Fruit fly (Drosophila melanogaster) whole organism, adult: ENCODE data around the gene Pgant4.
A peak's percentile ranks its signal among the peaks of the same experiment; 100 is the strongest.

Experiments
- CG11617 ChIP-seq: fragments of 200-800 bp; sonication (Bioruptor generic); optimal IDR thresholded peaks from 2 replicates; lab custom pipeline; 2017; ENCODE audit warnings: mild to moderate bottlenecking, missing biosample characterization, missing genetic modification reagents, missing genetic modification characterization
- CG12768 ChIP-seq: fragments of 200-800 bp; sonication (Bioruptor generic); optimal IDR thresholded peaks from 2 replicates; lab custom pipeline; 2017; ENCODE audit warnings: missing biosample characterization, missing genetic modification characterization, mild to moderate bottlenecking, moderate library complexity, missing genetic modification reagents
- CG14711 ChIP-seq: fragments of 200-800 bp; sonication (Bioruptor generic); optimal IDR thresholded peaks from 2 replicates; lab custom pipeline; 2018; ENCODE audit warnings: missing biosample characterization, mild to moderate bottlenecking, missing genetic modification characterization, moderate library complexity
- CG1620 ChIP-seq: fragments of 200-800 bp; sonication (Bioruptor generic); optimal IDR thresholded peaks from 2 replicates; lab custom pipeline; 2016; ENCODE audit warnings: missing biosample characterization, missing genetic modification characterization
- CG33017 ChIP-seq: fragments of 200-800 bp; sonication (Bioruptor generic); optimal IDR thresholded peaks from 2 replicates; lab custom pipeline; 2018; ENCODE audit warnings: missing biosample characterization, mild to moderate bottlenecking, missing genetic modification characterization, moderate library complexity
- CG5204 ChIP-seq: fragments of 200-800 bp; sonication (Bioruptor generic); optimal IDR thresholded peaks from 2 replicates; lab custom pipeline; 2016; ENCODE audit warnings: missing biosample characterization, missing genetic modification characterization
- CG7045 ChIP-seq: fragments of 200-800 bp; sonication (Bioruptor generic); optimal IDR thresholded peaks from 2 replicates; lab custom pipeline; 2017; ENCODE audit warnings: missing biosample characterization, mild to moderate bottlenecking, missing genetic modification characterization
- CG7101 ChIP-seq: fragments of 200-800 bp; sonication (Bioruptor generic); optimal IDR thresholded peaks from 2 replicates; lab custom pipeline; 2018; ENCODE audit warnings: missing biosample characterization, mild to moderate bottlenecking, missing genetic modification characterization, moderate library complexity
- Clk ChIP-seq: fragments of 200-800 bp; sonication (Bioruptor generic); optimal IDR thresholded peaks from 2 replicates; lab custom pipeline; 2017; ENCODE audit warnings: missing biosample characterization, missing genetic modification characterization
- Crg-1 ChIP-seq: fragments of 200-800 bp; sonication (Bioruptor generic); optimal IDR thresholded peaks from 2 replicates; lab custom pipeline; 2016; ENCODE audit warnings: missing biosample characterization, missing genetic modification characterization
- Hr96 ChIP-seq: fragments of 200-800 bp; sonication (Bioruptor generic); optimal IDR thresholded peaks from 2 replicates; lab custom pipeline; 2016; ENCODE audit warnings: missing biosample characterization, missing genetic modification characterization
- Mnt ChIP-seq: fragments of 200-800 bp; sonication (Bioruptor generic); optimal IDR thresholded peaks from 2 replicates; lab custom pipeline; 2016; ENCODE audit warnings: missing biosample characterization, mild to moderate bottlenecking, missing genetic modification characterization
- bab1 ChIP-seq: fragments of 200-800 bp; sonication (Bioruptor generic); optimal IDR thresholded peaks from 3 replicates; lab custom pipeline; 2019; ENCODE audit warnings: missing biosample characterization, mild to moderate bottlenecking, missing genetic modification characterization, moderate library complexity
- cic ChIP-seq: fragments of 200-800 bp; sonication (Bioruptor generic); optimal IDR thresholded peaks from 2 replicates; lab custom pipeline; 2017; ENCODE audit warnings: missing biosample characterization, mild to moderate bottlenecking, missing genetic modification characterization, moderate library complexity
- cnc ChIP-seq, 2 experiments: fragments of >200 bp; optimal IDR thresholded peaks; 2 replicates each; lab custom pipeline; 2017
- kay ChIP-seq: fragments of 200-800 bp; sonication (Bioruptor generic); peaks from one replicate; lab custom pipeline; 2016; ENCODE audit warnings: missing biosample characterization, missing genetic modification characterization, borderline replicate concordance
- ovo ChIP-seq: fragments of 200-800 bp; sonication (Bioruptor generic); optimal IDR thresholded peaks from 2 replicates; lab custom pipeline; 2016; ENCODE audit warnings: missing biosample characterization, missing genetic modification characterization
- pad ChIP-seq: fragments of 200-800 bp; sonication (Bioruptor generic); optimal IDR thresholded peaks from 3 replicates; lab custom pipeline; 2017; ENCODE audit warnings: missing biosample characterization, missing genetic modification characterization, mild to moderate bottlenecking, moderate library complexity, missing genetic modification reagents
- tj ChIP-seq: fragments of 200-800 bp; sonication (Bioruptor generic); optimal IDR thresholded peaks from 3 replicates; lab custom pipeline; 2017; ENCODE audit warnings: missing biosample characterization, mild to moderate bottlenecking, missing genetic modification characterization, moderate library complexity
- toe ChIP-seq: fragments of 200-800 bp; sonication (Bioruptor generic); optimal IDR thresholded peaks from 2 replicates; lab custom pipeline; 2016; ENCODE audit warnings: missing biosample characterization, missing genetic modification characterization

The Pgant4 gene

DNA sequence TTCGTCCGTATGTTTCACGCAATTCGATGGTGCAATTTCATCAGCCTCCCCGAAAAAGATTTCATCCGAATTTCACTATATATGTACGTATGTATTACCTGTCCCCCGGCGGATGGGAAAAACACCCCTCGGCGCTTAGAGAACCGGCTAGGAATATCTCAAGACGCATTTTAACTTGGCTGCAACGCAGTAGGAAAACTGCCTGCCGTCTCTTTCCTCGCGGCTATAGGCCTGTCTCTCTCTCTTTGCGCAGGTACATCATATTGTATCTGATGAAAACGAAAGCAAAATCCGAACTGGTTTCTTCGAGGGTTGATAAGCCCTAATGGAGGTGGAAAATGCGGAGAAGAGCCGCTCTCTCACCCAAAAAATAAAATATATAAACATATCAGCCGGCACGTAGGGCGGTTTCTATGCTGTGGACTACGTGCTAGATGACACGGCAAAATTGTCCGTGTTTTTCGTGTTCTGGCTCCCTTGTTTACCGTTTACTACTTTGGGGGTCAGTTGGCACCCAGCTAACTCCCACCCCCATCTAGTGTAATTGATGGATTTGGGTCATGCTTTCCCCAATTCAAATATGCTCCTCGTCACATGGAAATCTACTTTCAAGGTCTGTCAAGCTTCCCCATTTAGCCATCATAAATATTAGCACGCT is 4.1 kb downstream of the Pgant4 start:
- peak; percentile 64 to 78 for TF ChIP-seq cnc (optimal IDR thresholded peaks at IDR 0.05; lab: Kevin White, UChicago)
- TF ChIP-seq ovo (GFP tag; lab: Kevin White, UChicago) = no peak
- peak; percentile 19 for TF ChIP-seq Mnt (GFP tag; lab: Kevin White, UChicago)
- no peak for TF ChIP-seq CG33017 (tag; lab: Kevin White, UChicago)
- TF ChIP-seq pad = no peak
- no peak for TF ChIP-seq toe

DNA sequence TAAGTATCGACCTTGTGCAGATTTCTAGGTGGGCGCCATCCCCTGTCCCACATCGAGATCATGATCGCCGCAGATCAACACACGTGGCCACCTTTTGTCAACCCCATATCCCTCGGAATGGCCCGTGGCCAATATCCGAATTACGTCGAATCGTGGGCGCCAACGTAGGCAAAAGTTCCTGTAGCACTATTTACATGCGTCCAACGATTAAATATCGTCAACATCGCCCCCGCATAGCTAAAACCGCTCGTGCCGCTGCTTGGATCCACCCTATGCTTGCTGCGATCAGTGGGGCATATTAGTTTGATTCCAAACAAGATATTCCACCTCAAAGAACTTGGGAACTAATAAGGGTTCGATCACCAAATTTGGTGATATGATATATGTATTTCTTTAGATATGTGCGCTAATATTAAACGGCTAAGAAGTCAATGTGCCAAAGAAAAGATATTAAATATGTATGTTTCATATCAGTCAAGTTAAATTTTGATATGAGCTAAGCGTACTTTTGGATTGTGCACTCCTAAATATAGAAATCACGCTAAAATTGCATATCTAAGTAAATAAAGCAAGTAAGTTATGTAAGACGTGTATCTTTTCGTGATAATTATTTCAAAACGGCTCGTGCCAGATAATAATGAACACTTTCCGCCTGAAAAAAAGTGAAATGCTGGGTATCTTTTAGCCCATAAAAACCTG is 4.8 kb downstream of the Pgant4 start:
- TF ChIP-seq CG5204 (GFP tag; lab: Kevin White, UChicago) (peak; percentile 66), CG11617 (GFP tag; lab: Kevin White, UChicago) (peak; percentile 24), cic (GFP tag; lab: Kevin White, UChicago) (no peak), CG7045 (GFP tag; lab: Kevin White, UChicago) (peak; percentile 52), CG7101 (tag; lab: Kevin White, UChicago) (no peak), tj (GFP tag; lab: Kevin White, UChicago) (no peak), CG14711 (no peak), bab1 (GFP tag; lab: Kevin White, UChicago) (peak; percentile 7), toe (no peak), Clk (GFP tag; lab: Kevin White, UChicago) (no peak), Mnt (GFP tag; lab: Kevin White, UChicago) (no peak), CG12768 (GFP tag; lab: Kevin White, UChicago) (no peak), ovo (GFP tag; lab: Kevin White, UChicago) (no peak), Crg-1 (GFP tag; lab: Kevin White, UChicago) (no peak), Hr96 (peak; percentile 28), CG1620 (GFP tag; lab: Kevin White, UChicago) (no peak), CG33017 (tag; lab: Kevin White, UChicago) (no peak), pad (no peak), cnc (optimal IDR thresholded peaks at IDR 0.05; lab: Kevin White, UChicago) (peak in 1 of 2 experiments; percentile 8), kay (GFP tag; lab: Kevin White, UChicago) (no peak)

DNA sequence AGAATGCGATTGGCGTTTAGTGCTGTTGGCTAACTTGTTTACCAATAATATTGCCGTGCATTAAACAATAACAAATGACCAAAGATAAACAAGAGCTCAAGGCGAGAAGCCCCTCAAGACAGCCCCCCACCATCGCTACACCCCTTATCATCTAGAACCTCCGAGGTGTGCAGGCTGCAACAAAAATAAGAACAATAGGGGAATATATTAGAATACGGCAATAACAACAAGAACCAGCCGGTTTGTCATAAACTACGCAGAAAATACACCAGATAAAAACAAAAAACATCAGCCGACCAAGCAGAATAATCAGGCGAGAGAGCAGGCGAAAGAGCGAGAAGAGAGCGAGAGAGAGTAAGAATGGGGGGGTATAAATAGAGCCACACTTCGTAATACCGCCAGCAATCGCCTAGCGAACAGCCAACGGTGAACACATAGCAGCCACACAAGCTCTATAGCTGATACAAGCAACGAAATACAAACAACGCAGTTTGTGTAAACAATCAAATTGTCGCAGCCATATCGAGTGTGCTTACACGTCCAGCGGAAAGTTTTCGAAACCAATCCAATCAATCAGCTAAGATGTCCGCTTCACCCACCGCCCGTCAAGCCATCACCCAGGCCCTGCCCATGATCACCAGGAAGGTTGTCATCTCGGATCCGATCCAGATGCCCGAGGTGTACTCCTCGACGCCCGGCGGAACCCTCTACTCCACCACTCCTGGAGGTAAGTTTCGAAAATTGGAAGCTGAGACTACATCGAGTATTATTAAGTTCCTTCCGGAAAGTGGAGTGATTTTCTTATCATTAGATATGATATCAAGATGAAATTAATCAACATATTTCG is 5.9 kb downstream of the Pgant4 start, which contains the start of gene Thor:
Gene Thor (plus strand): TSS at position 401 of the 847 bp plus-strand sequence.
- peak; percentile 65 for TF ChIP-seq CG1620 (GFP tag; lab: Kevin White, UChicago)
- TF ChIP-seq CG5204 (GFP tag; lab: Kevin White, UChicago) = peak; percentile 59
- peak; percentile 68 for TF ChIP-seq CG7101 (tag; lab: Kevin White, UChicago)
- TF ChIP-seq tj (GFP tag; lab: Kevin White, UChicago) = peak; percentile 83
- TF ChIP-seq toe = peak; percentile 57
- TF ChIP-seq cic (GFP tag; lab: Kevin White, UChicago) = peak; percentile 96
- peak; percentile 37 for TF ChIP-seq CG14711
- peak; percentile 99 for TF ChIP-seq kay (GFP tag; lab: Kevin White, UChicago)
- TF ChIP-seq ovo (GFP tag; lab: Kevin White, UChicago) = peak; percentile 82
- TF ChIP-seq CG33017 (tag; lab: Kevin White, UChicago) = peak; percentile 84
- TF ChIP-seq bab1 (GFP tag; lab: Kevin White, UChicago) = peak; percentile 73
- TF ChIP-seq Hr96 = peak; percentile 82
- TF ChIP-seq Crg-1 (GFP tag; lab: Kevin White, UChicago) = peak; percentile 83
- TF ChIP-seq cnc (optimal IDR thresholded peaks at IDR 0.05; lab: Kevin White, UChicago) = peak in 1 of 2 experiments; percentile 55
- TF ChIP-seq Clk (GFP tag; lab: Kevin White, UChicago) = peak; percentile 79
- peak; percentile 87 for TF ChIP-seq CG12768 (GFP tag; lab: Kevin White, UChicago)
- peak; percentile 87 for TF ChIP-seq pad
- peak; percentile 87 for TF ChIP-seq Mnt (GFP tag; lab: Kevin White, UChicago)
- peak; percentile 81 for TF ChIP-seq CG7045 (GFP tag; lab: Kevin White, UChicago)
- peak; percentile 75 for TF ChIP-seq CG11617 (GFP tag; lab: Kevin White, UChicago)

DNA sequence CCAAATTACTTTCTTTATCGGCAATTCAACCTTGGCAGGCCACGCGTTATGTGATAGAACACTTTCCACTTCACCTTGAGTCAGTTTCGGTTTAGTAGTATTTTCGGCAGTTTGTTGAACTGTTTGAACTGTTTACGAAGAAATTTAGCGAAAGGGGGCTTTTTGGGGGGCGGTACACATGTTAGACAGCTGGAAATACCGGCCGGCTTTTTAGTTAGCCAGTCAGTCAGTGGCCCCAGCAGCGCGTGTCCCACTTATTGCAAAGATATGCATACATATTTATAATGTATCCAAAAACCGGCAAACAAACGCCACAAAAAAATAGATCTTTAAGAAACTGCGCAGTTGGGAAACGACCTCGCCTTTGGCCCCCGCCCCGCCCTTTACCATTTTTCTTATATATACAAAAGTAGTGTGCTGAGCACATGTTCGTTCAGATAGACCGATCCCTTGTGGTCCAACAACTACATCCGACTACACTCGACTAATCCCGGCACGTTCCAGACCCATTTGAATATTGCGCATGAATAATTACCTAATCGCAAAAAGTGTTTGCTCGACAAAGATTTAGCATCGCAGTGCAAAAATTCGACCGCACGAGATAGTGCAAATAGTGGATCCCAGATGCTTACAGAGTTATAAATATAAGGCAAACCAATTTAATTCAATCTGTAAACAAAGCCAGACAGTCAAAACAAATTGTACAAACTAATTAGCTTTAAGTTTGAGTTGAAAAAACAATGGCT is 7.5 kb downstream of the Pgant4 start:
- no peak for TF ChIP-seq CG5204 (GFP tag; lab: Kevin White, UChicago)
- TF ChIP-seq Mnt (GFP tag; lab: Kevin White, UChicago) = peak; percentile 82
- TF ChIP-seq cnc (optimal IDR thresholded peaks at IDR 0.05; lab: Kevin White, UChicago) = no peak
- no peak for TF ChIP-seq cic (GFP tag; lab: Kevin White, UChicago)
- peak; percentile 94 for TF ChIP-seq tj (GFP tag; lab: Kevin White, UChicago)
- no peak for TF ChIP-seq CG11617 (GFP tag; lab: Kevin White, UChicago)
- no peak for TF ChIP-seq CG33017 (tag; lab: Kevin White, UChicago)
- TF ChIP-seq CG14711 = no peak
- TF ChIP-seq Clk (GFP tag; lab: Kevin White, UChicago) = peak; percentile 8
- TF ChIP-seq kay (GFP tag; lab: Kevin White, UChicago) = no peak
- TF ChIP-seq pad = no peak
- TF ChIP-seq CG7101 (tag; lab: Kevin White, UChicago) = no peak
- no peak for TF ChIP-seq Hr96
- TF ChIP-seq toe = no peak
- no peak for TF ChIP-seq CG12768 (GFP tag; lab: Kevin White, UChicago)
